Fruit fly (Drosophila melanogaster): ENCODE measurements around the gene ort.
A peak's percentile ranks its signal among the peaks of the same experiment; 100 is the strongest.

ort gene

DNA sequence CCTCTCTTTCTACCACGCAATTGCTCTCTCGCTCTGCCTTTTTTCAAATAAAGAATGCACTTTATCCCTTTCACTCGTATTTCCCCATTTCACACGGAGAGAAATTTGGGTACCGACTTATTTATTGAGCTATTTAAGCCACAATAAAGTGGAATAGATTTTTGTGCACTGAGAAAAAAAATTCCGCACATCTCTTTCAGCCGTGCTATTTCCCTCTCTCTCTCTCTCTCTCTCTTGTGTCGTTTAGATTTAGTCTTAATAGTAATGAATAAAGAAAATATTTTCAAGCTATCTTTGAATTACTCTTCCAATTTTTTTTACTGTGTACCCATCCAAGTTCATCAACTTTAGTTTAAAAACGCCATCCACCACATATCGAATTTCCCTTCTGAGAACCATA lies 35.9 kb upstream of the ort start (continued):
- TF ChIP-seq Hmx (GFP tag; optimal IDR thresholded peaks at IDR 0.05) (no peak), otp (GFP tag; IDR thresholded peaks at IDR 0.05) (0 out of 3 replicates have a peak, but pooled peaks have one; percentile 41), yki (optimal IDR thresholded peaks at IDR 0.05) (no peak), CG15269 (tag; optimal IDR thresholded peaks at IDR 0.05) (peak; percentile 55), dmrt11E (tag; optimal IDR thresholded peaks at IDR 0.05) (no peak), CG10979 (tag; optimal IDR thresholded peaks at IDR 0.05) (peak; percentile 56), NFAT (GFP tag; IDR thresholded peaks at IDR 0.05) (peak; percentile 59; the same call in 1 of the 2 replicates), Fer3 (tag; optimal IDR thresholded peaks at IDR 0.05) (peak; percentile 47), CG10366 (GFP tag; IDR thresholded peaks at IDR 0.05) (peak; percentile 65), kah (GFP tag; optimal IDR thresholded peaks at IDR 0.05) (no peak), vfl (GFP tag; optimal IDR thresholded peaks at IDR 0.05) (no peak), Kr (GFP tag; optimal IDR thresholded peaks at IDR 0.05) (no peak), tup (GFP tag; optimal IDR thresholded peaks at IDR 0.05) (no peak), CG14710 (tag; optimal IDR thresholded peaks at IDR 0.05) (peak; percentile 25), maf-S (GFP tag; optimal IDR thresholded peaks at IDR 0.05) (peak; percentile 62), cg (GFP tag; optimal IDR thresholded peaks at IDR 0.05) (no peak), chn (GFP tag; optimal IDR thresholded peaks at IDR 0.05) (peak; percentile 19), phol (tag; optimal IDR thresholded peaks at IDR 0.05) (peak; percentile 62), CG13287 (GFP tag; IDR thresholded peaks at IDR 0.05; ENCODE audit: partially characterized antibody) (no peak), Atf3 (GFP tag; optimal IDR thresholded peaks at IDR 0.05) (peak; percentile 44), ttk (GFP tag; IDR thresholded peaks at IDR 0.05) (peak; percentile 52; the same call in 1 of the 2 replicates), HLH54F (GFP tag; optimal IDR thresholded peaks at IDR 0.05) (peak; percentile 60), wek (GFP tag; optimal IDR thresholded peaks at IDR 0.05) (no peak), CG34422 (GFP tag; IDR thresholded peaks at IDR 0.05) (peak; percentile 74; the same call in 2 of the 3 replicates), B-H1 (GFP tag; IDR thresholded peaks at IDR 0.05) (peak; percentile 53), pfk (GFP tag; optimal IDR thresholded peaks at IDR 0.05) (no peak), chm (GFP tag; IDR thresholded peaks at IDR 0.05) (no peak), CG2678 (tag; optimal IDR thresholded peaks at IDR 0.05) (peak; percentile 66), CG11504 (tag; optimal IDR thresholded peaks at IDR 0.05) (peak; percentile 74), Six4 (GFP tag; optimal IDR thresholded peaks at IDR 0.05) (peak; percentile 36), CG9797 (GFP tag; optimal IDR thresholded peaks at IDR 0.05) (no peak), cato (GFP tag; optimal IDR thresholded peaks at IDR 0.05; ENCODE audit: borderline replicate concordance) (peak; percentile 32), Chrac-16 (GFP tag; optimal IDR thresholded peaks at IDR 0.05) (peak; percentile 28), vnd (GFP tag; IDR thresholded peaks at IDR 0.05; ENCODE audit: partially characterized antibody) (no peak), sob (GFP tag; IDR thresholded peaks at IDR 0.05) (peak; percentile 45), Asciz (GFP tag; optimal IDR thresholded peaks at IDR 0.05) (peak; percentile 69), Camta (GFP tag; optimal IDR thresholded peaks at IDR 0.05) (peak; percentile 37), CG33213 (GFP tag; optimal IDR thresholded peaks at IDR 0.05) (peak; percentile 40), eve (GFP tag; optimal IDR thresholded peaks at IDR 0.05) (peak in 1 of 2 experiments; percentile 80), corto (GFP tag; optimal IDR thresholded peaks at IDR 0.05) (no peak), CG2875 (GFP tag; optimal IDR thresholded peaks at IDR 0.05) (peak; percentile 48), lilli (GFP tag; optimal IDR thresholded peaks at IDR 0.05) (peak; percentile 60), sim (GFP tag; IDR thresholded peaks at IDR 0.05) (no peak), crol (GFP tag; IDR thresholded peaks at IDR 0.05) (no peak), pho (GFP tag; optimal IDR thresholded peaks at IDR 0.05) (peak; percentile 60), CkIIα-i1 (GFP tag; IDR thresholded peaks at IDR 0.05) (peak; percentile 59; the same call in 1 of the 2 replicates), CG17361 (GFP tag; IDR thresholded peaks at IDR 0.05) (peak; percentile 57; the same call in 2 of the 3 replicates), CG9215 (GFP tag; IDR thresholded peaks at IDR 0.05) (no peak; the same call in 1 of the 2 replicates), CG18764 (GFP tag; optimal IDR thresholded peaks at IDR 0.05) (peak; percentile 44), Xrp1 (GFP tag; IDR thresholded peaks at IDR 0.05) (peak; percentile 72; the same call in 1 of the 2 replicates), CG7372 (GFP tag; IDR thresholded peaks at IDR 0.05) (peak; percentile 17; the same call in 1 of the 2 replicates)
